Fruit fly (Drosophila melanogaster) whole organism, embryonic: ENCODE data around the gene CG14721.

ENCODE experiments used
- Aef1 ChIP-seq: fragments of 200-800 bp; sonication (Bioruptor generic); IDR thresholded peaks from 3 replicates; pipeline ENCODE4 v1.3.6; 2022; ENCODE audit warnings: missing biosample characterization, missing genetic modification characterization
- Bteb2 ChIP-seq: fragments of 200-800 bp; sonication (Bioruptor generic); optimal IDR thresholded peaks from 2 replicates; lab custom pipeline; 2016; ENCODE audit warnings: missing biosample characterization, missing genetic modification characterization
- CG13296 ChIP-seq: fragments of 200-800 bp; sonication (Bioruptor generic); optimal IDR thresholded peaks from 3 replicates; lab custom pipeline; 2018; ENCODE audit warnings: missing biosample characterization, mild to moderate bottlenecking, missing genetic modification characterization
- CG2678 ChIP-seq: fragments of 200-800 bp; sonication (Bioruptor generic); optimal IDR thresholded peaks from 3 replicates; lab custom pipeline; 2019; ENCODE audit warnings: missing biosample characterization, mild to moderate bottlenecking, missing genetic modification characterization, moderate library complexity
- CG3726 ChIP-seq: fragments of 200-800 bp; sonication (Bioruptor generic); IDR thresholded peaks from 3 replicates; pipeline ENCODE4, ENCODE4 v1.3.6; 2022; ENCODE audit warnings: missing biosample characterization, missing genetic modification characterization
- CG8478 ChIP-seq: fragments of >200 bp; optimal IDR thresholded peaks from 2 replicates; lab custom pipeline; 2018
- CrebB ChIP-seq: fragments of 200-800 bp; sonication (Bioruptor generic); optimal IDR thresholded peaks from 3 replicates; lab custom pipeline; 2018; ENCODE audit warnings: missing biosample characterization, mild to moderate bottlenecking, missing genetic modification characterization
- Ptx1 ChIP-seq: fragments of 200-800 bp; sonication (Bioruptor generic); IDR thresholded peaks from 2 replicates; pipeline ENCODE4 v1.3.6; 2022; ENCODE audit warnings: missing biosample characterization, missing genetic modification characterization
- bbx ChIP-seq: fragments of 200-800 bp; sonication (Bioruptor generic); IDR thresholded peaks from 2 replicates; pipeline ENCODE4 v1.3.6; 2022; ENCODE audit warnings: missing biosample characterization, missing genetic modification characterization; ENCODE audit not compliant: partially characterized antibody
- maf-S ChIP-seq: fragments of 200-800 bp; sonication (Bioruptor generic); optimal IDR thresholded peaks from 2 replicates; lab custom pipeline; 2016; ENCODE audit warnings: missing biosample characterization, missing genetic modification characterization

- TF ChIP-seq maf-S (GFP tag; lab: Kevin White, UChicago) = no peak
- no peak for TF ChIP-seq CG3726 (GFP tag; lab: Robert Waterston, UW)
- TF ChIP-seq CG2678 (tag; lab: Kevin White, UChicago) = no peak
- TF ChIP-seq CG8478 (lab: Kevin White, UChicago) = no peak
- TF ChIP-seq CrebB (tag; lab: Kevin White, UChicago) = no peak
- TF ChIP-seq bbx = 0 out of 2 replicates have a peak, but pooled peaks have one; percentile 22
- TF ChIP-seq CG13296 (GFP tag; lab: Kevin White, UChicago) = no peak
- TF ChIP-seq Bteb2 (GFP tag; lab: Kevin White, UChicago) = no peak
- no peak for TF ChIP-seq Aef1
- no peak for TF ChIP-seq Ptx1 (GFP tag; lab: Robert Waterston, UW)
Measured at dm6 chr3R:11777058-11777457, 41.8 kb downstream of the CG14721 start.
